Fruit fly (Drosophila melanogaster): ENCODE measurements around the gene 4E-T.
A peak's percentile ranks its signal among the peaks of the same experiment; 100 is the strongest.

The 4E-T gene

dm6 chr4:982791-983407, 24.7 kb upstream of the 4E-T start (continued):
- TF ChIP-seq CG2678 (tag; optimal IDR thresholded peaks at IDR 0.05) (no peak), lola (GFP tag; optimal IDR thresholded peaks at IDR 0.05) (peak in 1 of 3 experiments; percentile 70), CG1233 (GFP tag; optimal IDR thresholded peaks at IDR 0.05) (peak; percentile 57), fd3F (GFP tag; optimal IDR thresholded peaks at IDR 0.05) (peak; percentile 38), CG8290 (GFP tag; optimal IDR thresholded peaks at IDR 0.05) (peak; percentile 44), CG8290 (tag; optimal IDR thresholded peaks at IDR 0.05) (peak in 1 of 2 experiments; percentile 60), PHDP (tag; optimal IDR thresholded peaks at IDR 0.05) (peak; percentile 77), pho (GFP tag; optimal IDR thresholded peaks at IDR 0.05) (no peak), Myb (GFP tag; optimal IDR thresholded peaks at IDR 0.05) (peak; percentile 45), E2f2 (GFP tag; IDR thresholded peaks at IDR 0.05) (peak; percentile 48; the same call in 1 of the 2 replicates), CG3065 (GFP tag; optimal IDR thresholded peaks at IDR 0.05) (peak; percentile 72), C15 (GFP tag; IDR thresholded peaks at IDR 0.05) (peak; percentile 49; the same call in 1 of the 3 replicates), p53 (GFP tag; optimal IDR thresholded peaks at IDR 0.05) (peak; percentile 25), CG4404 (GFP tag; IDR thresholded peaks at IDR 0.05) (no peak), insv (GFP tag; optimal IDR thresholded peaks at IDR 0.05) (no peak), kah (GFP tag; optimal IDR thresholded peaks at IDR 0.05) (no peak), sd (tag; optimal IDR thresholded peaks at IDR 0.05) (peak; percentile 36), dmrt11E (tag; optimal IDR thresholded peaks at IDR 0.05) (peak; percentile 70), Mrtf (GFP tag; IDR thresholded peaks at IDR 0.05) (no peak), CG15696 (tag; optimal IDR thresholded peaks at IDR 0.05) (no peak), CG12942 (GFP tag; optimal IDR thresholded peaks at IDR 0.05) (peak; percentile 38), Ada2b (GFP tag; IDR thresholded peaks at IDR 0.05) (peak; percentile 75; the same call in 1 of the 2 replicates), CG14050 (GFP tag; IDR thresholded peaks at IDR 0.05) (peak; percentile 54; the same call in 2 of the 3 replicates), ind (GFP tag; optimal IDR thresholded peaks at IDR 0.05) (peak; percentile 66), Usf (GFP tag; optimal IDR thresholded peaks at IDR 0.05) (no peak), CG7987 (GFP tag; optimal IDR thresholded peaks at IDR 0.05) (peak; percentile 39), MTF-1 (GFP tag; optimal IDR thresholded peaks at IDR 0.05; ENCODE audit: borderline replicate concordance) (peak; percentile 28), Hr51 (GFP tag; optimal IDR thresholded peaks at IDR 0.05) (peak; percentile 26 to 74)

- TF ChIP-seq Dll (GFP tag; IDR thresholded peaks at IDR 0.05; ENCODE audit: partially characterized antibody) (no peak), gfzf (GFP tag; optimal IDR thresholded peaks at IDR 0.05) (no peak), CG2712 (tag; optimal IDR thresholded peaks at IDR 0.05) (no peak), cas (GFP tag; IDR thresholded peaks at IDR 0.05) (no peak), CG12219 (GFP tag; optimal IDR thresholded peaks at IDR 0.05) (no peak), wdn (GFP tag; IDR thresholded peaks at IDR 0.05) (no peak), cg (GFP tag; optimal IDR thresholded peaks at IDR 0.05) (peak; percentile 50), CG13775 (GFP tag; optimal IDR thresholded peaks at IDR 0.05) (no peak), tll (GFP tag; optimal IDR thresholded peaks at IDR 0.05) (peak in 1 of 2 experiments; percentile 2), CG8924 (tag; optimal IDR thresholded peaks at IDR 0.05) (peak; percentile 23), BtbVII (GFP tag; optimal IDR thresholded peaks at IDR 0.05) (no peak), CG4854 (GFP tag; optimal IDR thresholded peaks at IDR 0.05) (no peak), Lhr (GFP tag; optimal IDR thresholded peaks at IDR 0.05) (no peak), CG7786 (GFP tag; optimal IDR thresholded peaks at IDR 0.05) (no peak), bab2 (GFP tag; optimal IDR thresholded peaks at IDR 0.05) (no peak), Drgx (GFP tag; IDR thresholded peaks at IDR 0.05) (no peak), stwl (tag; optimal IDR thresholded peaks at IDR 0.05) (no peak), sr (GFP tag; IDR thresholded peaks at IDR 0.05) (no peak), gcm (GFP tag; optimal IDR thresholded peaks at IDR 0.05) (no peak), CG7745 (tag; optimal IDR thresholded peaks at IDR 0.05) (no peak), Usf (GFP tag; optimal IDR thresholded peaks at IDR 0.05) (no peak), CG13624 (GFP tag; optimal IDR thresholded peaks at IDR 0.05) (no peak), unpg (GFP tag; optimal IDR thresholded peaks at IDR 0.05) (no peak)
Measured at dm6 chr4:981157-981556, 23.0 kb upstream of the 4E-T start.
